Worm (Caenorhabditis elegans) whole organism, young adult: ENCODE measurements around the gene E02H1.1.

Source experiments
- C06A6.2 ChIP-seq: fragments of 200-800 bp; sonication (Bioruptor generic); conservative IDR thresholded peaks from 2 replicates; pipeline ENCODE4 v1.3.6; 2022; ENCODE audit warnings: missing genetic modification characterization, missing compliant biosample characterization
- D2030.7 ChIP-seq: fragments of 200-800 bp; sonication (Bioruptor generic); IDR thresholded peaks from 2 replicates; pipeline ENCODE4 v1.3.6; 2022; ENCODE audit warnings: missing genetic modification reagents, missing genetic modification characterization, missing compliant biosample characterization
- F23B12.7 ChIP-seq: sonication (generic microtip); optimal IDR thresholded peaks from 2 replicates; lab custom pipeline; 2017; ENCODE audit warnings: missing genetic modification characterization, mild to moderate bottlenecking, missing compliant biosample characterization, antibody characterized with exemption, moderate library complexity; ENCODE audit not compliant: insufficient read depth
- F55B11.4 ChIP-seq: sonication (generic microtip); optimal IDR thresholded peaks from 2 replicates; lab custom pipeline; 2016; ENCODE audit warnings: missing compliant biosample characterization, missing genetic modification characterization, borderline replicate concordance; ENCODE audit not compliant: insufficient read depth
- T26A5.8 ChIP-seq: sonication (generic microtip); optimal IDR thresholded peaks from 2 replicates; lab custom pipeline; 2016; ENCODE audit warnings: missing genetic modification characterization, missing compliant biosample characterization
- Y53F4B.3 ChIP-seq: fragments of 200-800 bp; sonication (Bioruptor generic); IDR thresholded peaks from 2 replicates; pipeline ENCODE4 v1.3.6; 2022; ENCODE audit warnings: missing genetic modification reagents, missing genetic modification characterization, missing compliant biosample characterization
- Y56A3A.18 ChIP-seq: fragments of 200-800 bp; sonication (Bioruptor generic); IDR thresholded peaks from 2 replicates; pipeline ENCODE4 v1.3.6; 2022; ENCODE audit warnings: missing genetic modification reagents, missing genetic modification characterization, missing compliant biosample characterization
- ZK185.1 ChIP-seq: sonication (generic microtip); optimal IDR thresholded peaks from 2 replicates; lab custom pipeline; 2016; ENCODE audit warnings: mild to moderate bottlenecking, missing genetic modification characterization, missing compliant biosample characterization; ENCODE audit not compliant: poor library complexity, severe bottlenecking
- ama-1 ChIP-seq, 3 experiments: fragments of 150-350 bp in 1 of 3; sonication (generic microtip) in 2 of 3; optimal IDR thresholded peaks; 2 replicates each; lab custom pipeline; 2014 to 2018; ENCODE audit warnings: missing biosample characterization in 2 of 3, missing genetic modification characterization in 2 of 3, missing genetic modification reagents in 2 of 3
- athp-1 ChIP-seq: sonication (generic microtip); optimal IDR thresholded peaks from 2 replicates; lab custom pipeline; 2017; ENCODE audit warnings: mild to moderate bottlenecking, missing genetic modification characterization, missing compliant biosample characterization
- attf-3 ChIP-seq: fragments of 200-800 bp; sonication (Bioruptor generic); conservative IDR thresholded peaks from 2 replicates; pipeline ENCODE4 v1.3.6; 2022; ENCODE audit warnings: missing genetic modification reagents, missing genetic modification characterization, missing compliant biosample characterization
- attf-5 ChIP-seq: fragments of 200-800 bp; sonication (Bioruptor generic); optimal IDR thresholded peaks from 2 replicates; lab custom pipeline; 2018; ENCODE audit warnings: mild to moderate bottlenecking, missing genetic modification characterization, missing compliant biosample characterization
- cebp-1 ChIP-seq, 2 experiments: fragments of 200-800 bp in 1 of 2; sonication (Bioruptor generic) in 1 of 2; sonication (generic microtip) in 1 of 2; IDR thresholded peaks in 1 of 2; optimal IDR thresholded peaks in 1 of 2; 2 replicates each; pipeline versions ENCODE4 v1.3.6 to Lab custom; 2017 to 2022; ENCODE audit warnings: missing compliant biosample characterization in 2 of 2, missing genetic modification characterization in 2 of 2, mild to moderate bottlenecking in 1 of 2, missing genetic modification reagents in 1 of 2, moderate library complexity in 1 of 2
- ceh-100 ChIP-seq: fragments of 200-800 bp; sonication (Bioruptor generic); IDR thresholded peaks from 2 replicates; pipeline ENCODE4 v1.3.6; 2022; ENCODE audit warnings: missing genetic modification reagents, missing genetic modification characterization, missing compliant biosample characterization
- ceh-79 ChIP-seq: sonication (generic microtip); optimal IDR thresholded peaks from 2 replicates; lab custom pipeline; 2017; ENCODE audit warnings: mild to moderate bottlenecking, missing genetic modification characterization, missing compliant biosample characterization
- dpl-1 ChIP-seq: fragments of 150-350 bp; optimal IDR thresholded peaks from 2 replicates; lab custom pipeline; 2014; ENCODE audit warnings: missing biosample characterization, missing genetic modification reagents, missing genetic modification characterization
- efl-1 ChIP-seq: fragments of 150-350 bp; optimal IDR thresholded peaks from 2 replicates; lab custom pipeline; 2014; ENCODE audit warnings: missing biosample characterization, missing genetic modification reagents, missing genetic modification characterization
- egl-18 ChIP-seq: fragments of 200-800 bp; sonication (Bioruptor generic); IDR thresholded peaks from 2 replicates; pipeline ENCODE4 v1.3.6; 2022; ENCODE audit warnings: missing genetic modification reagents, missing genetic modification characterization, missing compliant biosample characterization
- egrh-3 ChIP-seq: fragments of 200-800 bp; sonication (Bioruptor generic); IDR thresholded peaks from 2 replicates; pipeline ENCODE4 v1.3.6; 2022; ENCODE audit warnings: missing genetic modification reagents, missing genetic modification characterization, missing compliant biosample characterization
- him-1 ChIP-seq: sonication (generic microtip); optimal IDR thresholded peaks from 2 replicates; lab custom pipeline; 2016; ENCODE audit warnings: missing genotype, missing genetic modification reagents, missing genetic modification characterization, missing compliant biosample characterization
- lin-35 ChIP-seq, 3 experiments: fragments of 150-350 bp in 2 of 3; sonication (generic microtip) in 1 of 3; optimal IDR thresholded peaks; 2 replicates each; lab custom pipeline; 2014 to 2018; ENCODE audit warnings: missing biosample characterization in 3 of 3, missing genetic modification characterization in 3 of 3, missing genetic modification reagents in 3 of 3
- madf-3 ChIP-seq: fragments of 200-800 bp; sonication (Bioruptor generic); IDR thresholded peaks from 2 replicates; pipeline ENCODE4 v1.3.6; 2022; ENCODE audit warnings: missing genetic modification reagents, missing genetic modification characterization, missing compliant biosample characterization
- mcd-1 ChIP-seq: fragments of 200-800 bp; sonication (Bioruptor generic); IDR thresholded peaks from 2 replicates; pipeline ENCODE4 v1.3.6; 2022; ENCODE audit warnings: missing genetic modification reagents, missing genetic modification characterization, missing compliant biosample characterization
- nfya-1 ChIP-seq: sonication (generic microtip); optimal IDR thresholded peaks from 2 replicates; lab custom pipeline; 2017; ENCODE audit warnings: antibody characterized with exemption, missing compliant biosample characterization, missing genetic modification characterization, borderline replicate concordance; ENCODE audit not compliant: insufficient read depth
- pha-4 ChIP-seq: fragments of 150-350 bp; sonication (generic microtip); optimal IDR thresholded peaks from 2 replicates; lab custom pipeline; 2014; ENCODE audit warnings: missing biosample characterization, missing genetic modification reagents, missing genetic modification characterization
- rec-8 ChIP-seq, 2 experiments: sonication (generic microtip); optimal IDR thresholded peaks; 2 replicates each; lab custom pipeline; 2016; ENCODE audit warnings: mild to moderate bottlenecking in 2 of 2, missing genetic modification characterization in 2 of 2, missing genetic modification reagents in 2 of 2, missing genotype in 2 of 2, missing biosample characterization in 1 of 2, missing compliant biosample characterization in 1 of 2, moderate library complexity in 1 of 2
- sdz-38 ChIP-seq: sonication (generic microtip); optimal IDR thresholded peaks from 2 replicates; lab custom pipeline; 2016; ENCODE audit warnings: missing genotype, missing genetic modification characterization, missing compliant biosample characterization
- somi-1 ChIP-seq: fragments of 200-800 bp; sonication (Bioruptor generic); optimal IDR thresholded peaks from 2 replicates; lab custom pipeline; 2018; ENCODE audit warnings: mild to moderate bottlenecking, missing genetic modification characterization, missing compliant biosample characterization
- tbp1 ChIP-seq: fragments of 200-800 bp; sonication (Bioruptor generic); optimal IDR thresholded peaks from 2 replicates; lab custom pipeline; 2018; ENCODE audit warnings: mild to moderate bottlenecking, missing genetic modification characterization, missing compliant biosample characterization
- tbx-9 ChIP-seq: sonication (generic microtip); optimal IDR thresholded peaks from 2 replicates; lab custom pipeline; 2016; ENCODE audit warnings: borderline replicate concordance, missing genetic modification characterization, inconsistent platforms, missing compliant biosample characterization
- tlf-1 ChIP-seq: fragments of 200-800 bp; sonication (Bioruptor generic); optimal IDR thresholded peaks from 2 replicates; lab custom pipeline; 2018; ENCODE audit warnings: mild to moderate bottlenecking, missing genetic modification characterization, missing compliant biosample characterization
- unc-62 ChIP-seq: fragments of 150-350 bp; optimal IDR thresholded peaks from 2 replicates; lab custom pipeline; 2014; ENCODE audit warnings: missing biosample characterization, missing genetic modification reagents, missing genetic modification characterization
- ztf-18 ChIP-seq: sonication (generic microtip); optimal IDR thresholded peaks from 2 replicates; lab custom pipeline; 2016; ENCODE audit warnings: missing genotype, mild to moderate bottlenecking, missing genetic modification characterization, missing compliant biosample characterization
- ztf-22 ChIP-seq: fragments of 200-800 bp; sonication (Bioruptor generic); optimal IDR thresholded peaks from 2 replicates; lab custom pipeline; 2018; ENCODE audit warnings: mild to moderate bottlenecking, missing genetic modification characterization, moderate library complexity, missing compliant biosample characterization
- ztf-25 ChIP-seq: fragments of 200-800 bp; sonication (Bioruptor generic); IDR thresholded peaks from 2 replicates; pipeline ENCODE4 v1.3.6; 2022; ENCODE audit warnings: missing genetic modification reagents, missing genetic modification characterization, missing compliant biosample characterization
- ztf-26 ChIP-seq: sonication (generic microtip); optimal IDR thresholded peaks from 2 replicates; lab custom pipeline; 2017; ENCODE audit warnings: missing genetic modification characterization, missing compliant biosample characterization
- ztf-6 ChIP-seq: fragments of 200-800 bp; sonication (Bioruptor generic); IDR thresholded peaks from 2 replicates; pipeline ENCODE4 v1.3.6; 2022; ENCODE audit warnings: missing genetic modification reagents, missing genetic modification characterization, missing compliant biosample characterization

Gene E02H1.1

DNA sequence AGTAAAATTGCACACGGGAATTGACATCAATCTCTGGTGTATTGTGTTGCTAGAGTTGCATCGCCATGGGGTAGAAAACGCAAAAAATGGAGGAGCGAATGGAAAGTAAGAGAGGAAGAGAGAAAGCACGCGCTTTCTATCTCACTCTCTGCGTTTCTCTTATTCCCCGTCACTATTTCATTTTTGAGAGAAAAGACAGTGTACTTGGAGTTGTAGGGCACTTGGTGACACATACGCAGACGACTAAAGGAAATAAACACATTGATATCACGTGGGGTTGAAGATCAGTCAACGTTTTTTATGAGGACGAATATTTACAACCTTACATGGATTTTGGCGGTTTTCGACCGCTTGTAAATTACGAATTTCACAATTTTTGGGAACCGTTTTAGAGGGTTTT is 12.5 kb upstream of the E02H1.1 start (continued):
- TF ChIP-seq Y56A3A.18 (GFP tag; lab: Robert Waterston, UW) (0 out of 2 replicates have a peak, but pooled peaks have one; percentile 52), mcd-1 (GFP tag; lab: Robert Waterston, UW) (peak; percentile 60), nfya-1 (tag; lab: Kevin White, UChicago) (no peak), somi-1 (GFP tag; lab: Kevin White, UChicago) (peak; percentile 96), unc-62 (GFP tag; lab: Kevin White, UChicago) (peak; percentile 59), cebp-1 (GFP tag; IDR thresholded peaks at IDR 0.05; lab: Robert Waterston, UW) (peak; percentile 55; the same call in 1 of the 2 replicates), cebp-1 (tag; optimal IDR thresholded peaks at IDR 0.05; lab: Kevin White, UChicago) (peak; percentile 90), dpl-1 (GFP tag; lab: Kevin White, UChicago) (no peak), lin-35 (GFP tag; optimal IDR thresholded peaks at IDR 0.05; lab: Kevin White, UChicago) (peak in 1 of 3 experiments; percentile 63), pha-4 (tag; lab: Kevin White, UChicago) (peak; percentile 58), ama-1 (optimal IDR thresholded peaks at IDR 0.05; lab: Kevin White, UChicago) (no peak), ama-1 (GFP tag; optimal IDR thresholded peaks at IDR 0.05; lab: Kevin White, UChicago) (no peak), D2030.7 (no peak), ceh-79 (tag; lab: Kevin White, UChicago) (no peak), tbx-9 (no peak), tlf-1 (peak; percentile 75), athp-1 (tag; lab: Kevin White, UChicago) (peak; percentile 43), sdz-38 (no peak), egrh-3 (no peak), ceh-100 (GFP tag; lab: Robert Waterston, UW) (no peak), attf-3 (GFP tag; lab: Robert Waterston, UW) (peak; percentile 47; the same call in 1 of the 2 replicates), ztf-6 (GFP tag; lab: Robert Waterston, UW) (no peak), Y53F4B.3 (GFP tag; lab: Robert Waterston, UW) (no peak), ztf-18 (tag; lab: Kevin White, UChicago) (peak; percentile 41), F23B12.7 (peak; percentile 74), egl-18 (no peak), ZK185.1 (peak; percentile 59), ztf-25 (no peak), ztf-22 (GFP tag; lab: Kevin White, UChicago) (peak; percentile 90), T26A5.8 (tag; lab: Kevin White, UChicago) (no peak), C06A6.2 (GFP tag; lab: Robert Waterston, UW) (peak; percentile 61; the same call in 1 of the 2 replicates), madf-3 (no peak), efl-1 (GFP tag; lab: Kevin White, UChicago) (no peak)

ce11 chrII:9602566-9602965 is 11.6 kb upstream of the E02H1.1 start:
- TF ChIP-seq rec-8 (tag; optimal IDR thresholded peaks at IDR 0.05; lab: Kevin White, UChicago) (no peak), cebp-1 (GFP tag; IDR thresholded peaks at IDR 0.05; lab: Robert Waterston, UW) (no peak), cebp-1 (tag; optimal IDR thresholded peaks at IDR 0.05; lab: Kevin White, UChicago) (peak; percentile 31), F55B11.4 (no peak)
- TF ChIP-seq, all 124 proteins: peak for 1

DNA sequence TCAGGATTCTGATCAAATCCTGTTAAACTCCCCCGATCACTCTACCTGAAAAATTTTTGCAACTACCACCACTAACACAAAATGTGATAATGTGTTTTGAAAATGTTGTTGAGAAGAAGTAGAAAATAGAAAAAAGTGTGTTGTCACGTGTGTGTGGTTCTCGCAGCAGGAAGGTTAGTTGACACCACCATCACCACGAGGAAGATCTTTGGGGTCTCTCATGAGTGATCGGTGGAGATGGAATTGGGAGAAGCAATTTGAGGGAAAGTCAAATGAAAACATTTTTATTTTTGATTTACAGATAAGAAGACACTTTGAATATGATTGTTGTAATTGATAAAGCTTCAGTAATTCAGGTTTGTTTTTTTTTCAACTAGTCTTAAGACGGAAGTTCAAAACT is 10.7 kb upstream of the E02H1.1 start:
- TF ChIP-seq unc-62 (GFP tag; lab: Kevin White, UChicago) (peak; percentile 39), tbp1 (GFP tag; lab: Kevin White, UChicago) (peak; percentile 14), lin-35 (GFP tag; optimal IDR thresholded peaks at IDR 0.05; lab: Kevin White, UChicago) (peak in 1 of 3 experiments; percentile 27), him-1 (tag; lab: Kevin White, UChicago) (no peak), ztf-26 (tag; lab: Kevin White, UChicago) (no peak), attf-5 (GFP tag; lab: Kevin White, UChicago) (peak; percentile 22), ceh-100 (GFP tag; lab: Robert Waterston, UW) (no peak), pha-4 (tag; lab: Kevin White, UChicago) (peak; percentile 29), cebp-1 (GFP tag; IDR thresholded peaks at IDR 0.05; lab: Robert Waterston, UW) (0 out of 2 replicates have a peak, but pooled peaks have one; percentile 14), cebp-1 (tag; optimal IDR thresholded peaks at IDR 0.05; lab: Kevin White, UChicago) (peak; percentile 47)
- TF ChIP-seq, all 124 proteins: peak for 6
